Fruit fly (Drosophila melanogaster) S2 (cell line): ENCODE measurements around the gene CG4829.

Experiments
- CG8478 ChIP-seq: fragments of >200 bp; optimal IDR thresholded peaks from 2 replicates; lab custom pipeline; 2018
- CTCF ChIP-seq, 2 experiments: fragments of >200 bp; optimal IDR thresholded peaks; 2 replicates each; lab custom pipeline; 2018

CG4829 gene

dm6 chrX:16814351-16814750 lies 2.9 kb downstream of the CG4829 start:
- no peak for TF ChIP-seq CTCF (optimal IDR thresholded peaks at IDR 0.05; lab: Kevin White, UChicago)
- no peak for TF ChIP-seq CG8478 (lab: Kevin White, UChicago)

dm6 chrX:16815168-16815567 lies 3.7 kb downstream of the CG4829 start:
- TF ChIP-seq CG8478 (lab: Kevin White, UChicago) = no peak
- TF ChIP-seq CTCF (optimal IDR thresholded peaks at IDR 0.05; lab: Kevin White, UChicago) = no peak

dm6 chrX:16816500-16816899 lies 5.0 kb downstream of the CG4829 start:
- no peak for TF ChIP-seq CG8478 (lab: Kevin White, UChicago)
- no peak for TF ChIP-seq CTCF (optimal IDR thresholded peaks at IDR 0.05; lab: Kevin White, UChicago)

dm6 chrX:16818186-16818585 lies 6.7 kb downstream of the CG4829 start:
- TF ChIP-seq CTCF (optimal IDR thresholded peaks at IDR 0.05; lab: Kevin White, UChicago) (no peak), CG8478 (lab: Kevin White, UChicago) (no peak)

- peak; percentile 63 to 69 for TF ChIP-seq CTCF (optimal IDR thresholded peaks at IDR 0.05; lab: Kevin White, UChicago)
- no peak for TF ChIP-seq CG8478 (lab: Kevin White, UChicago)
Observed at dm6 chrX:16820665-16821064, 9.2 kb downstream of the CG4829 start.

- TF ChIP-seq CTCF (optimal IDR thresholded peaks at IDR 0.05; lab: Kevin White, UChicago) (no peak), CG8478 (lab: Kevin White, UChicago) (no peak)
Observed at dm6 chrX:16821216-16821615, 9.7 kb downstream of the CG4829 start.

dm6 chrX:16822080-16822479 lies 10.6 kb downstream of the CG4829 start:
- TF ChIP-seq CG8478 (lab: Kevin White, UChicago) = no peak

- TF ChIP-seq CG8478 (lab: Kevin White, UChicago) = no peak
Observed at dm6 chrX:16829439-16830028, 18.0 kb downstream of the CG4829 start.

- TF ChIP-seq CG8478 (lab: Kevin White, UChicago) = no peak
- TF ChIP-seq CTCF (optimal IDR thresholded peaks at IDR 0.05; lab: Kevin White, UChicago) = no peak
Observed at dm6 chrX:16830081-16830480, 18.6 kb downstream of the CG4829 start.

- TF ChIP-seq CTCF (optimal IDR thresholded peaks at IDR 0.05; lab: Kevin White, UChicago) = no peak
Observed at dm6 chrX:16831848-16832247, 20.3 kb downstream of the CG4829 start.

dm6 chrX:16833097-16833496 lies 21.6 kb downstream of the CG4829 start:
- TF ChIP-seq CG8478 (lab: Kevin White, UChicago) (no peak), CTCF (optimal IDR thresholded peaks at IDR 0.05; lab: Kevin White, UChicago) (no peak)

dm6 chrX:16834259-16834658 lies 22.8 kb downstream of the CG4829 start:
- no peak for TF ChIP-seq CTCF (optimal IDR thresholded peaks at IDR 0.05; lab: Kevin White, UChicago)
- TF ChIP-seq CG8478 (lab: Kevin White, UChicago) = no peak

dm6 chrX:16835304-16835703 lies 23.8 kb downstream of the CG4829 start, which contains the start of the genes CG13004 and CG46306:
TSS of gene CG13004 (minus strand) at chrX:16835520.
TSS of gene CG46306 (minus strand) at chrX:16835520.
- no peak for TF ChIP-seq CTCF (optimal IDR thresholded peaks at IDR 0.05; lab: Kevin White, UChicago)
- TF ChIP-seq CG8478 (lab: Kevin White, UChicago) = no peak

- TF ChIP-seq CG8478 (lab: Kevin White, UChicago) = no peak
- no peak for TF ChIP-seq CTCF (optimal IDR thresholded peaks at IDR 0.05; lab: Kevin White, UChicago)
Observed at dm6 chrX:16836091-16836799, 24.7 kb downstream of the CG4829 start.

- TF ChIP-seq CTCF (optimal IDR thresholded peaks at IDR 0.05; lab: Kevin White, UChicago) = no peak
- TF ChIP-seq CG8478 (lab: Kevin White, UChicago) = no peak
Observed at dm6 chrX:16836805-16837333, 25.4 kb downstream of the CG4829 start.
